Worm (Caenorhabditis elegans) whole organism, L4 larva: ENCODE results near the gene nstp-1.
A peak's percentile ranks its signal among the peaks of the same experiment; 100 is the strongest.

Source experiments
- F10B5.3 ChIP-seq: sonication (generic microtip); optimal IDR thresholded peaks from 2 replicates; lab custom pipeline; 2016; ENCODE audit warnings: mild to moderate bottlenecking, missing genetic modification characterization, missing compliant biosample characterization
- F26F4.8 ChIP-seq: fragments of 200-800 bp; sonication (Bioruptor generic); conservative IDR thresholded peaks from 2 replicates; pipeline ENCODE4 v1.3.6; 2022; ENCODE audit warnings: missing genetic modification characterization, missing compliant biosample characterization
- F37D6.2 ChIP-seq: sonication (generic microtip); optimal IDR thresholded peaks from 2 replicates; lab custom pipeline; 2016; ENCODE audit warnings: mild to moderate bottlenecking, missing genetic modification characterization, missing compliant biosample characterization
- F49E8.2 ChIP-seq: sonication (generic microtip); optimal IDR thresholded peaks from 2 replicates; lab custom pipeline; 2016; ENCODE audit warnings: missing compliant biosample characterization, mild to moderate bottlenecking, missing genetic modification characterization, borderline replicate concordance
- T26A8.4 ChIP-seq: fragments of 200-800 bp; sonication (Bioruptor generic); IDR thresholded peaks from 2 replicates; pipeline ENCODE4 v1.3.6; 2022; ENCODE audit warnings: missing genetic modification characterization, missing compliant biosample characterization
- Y105C5A.15 ChIP-seq: fragments of 200-800 bp; sonication (Bioruptor generic); IDR thresholded peaks from 2 replicates; pipeline ENCODE4 v1.3.6; 2022; ENCODE audit warnings: missing genetic modification characterization, missing compliant biosample characterization
- aha-1 ChIP-seq: fragments of 150-350 bp; peaks from one replicate; lab custom pipeline; 2014; ENCODE audit warnings: missing biosample characterization, missing genetic modification characterization
- ceh-62 ChIP-seq: sonication (generic microtip); optimal IDR thresholded peaks from 2 replicates; lab custom pipeline; 2017; ENCODE audit warnings: missing biosample characterization, missing genetic modification characterization
- ces-1 ChIP-seq: fragments of 150-350 bp; sonication (generic microtip); optimal IDR thresholded peaks from 4 replicates; lab custom pipeline; 2014; ENCODE audit warnings: missing biosample characterization, missing genetic modification reagents, missing genetic modification characterization
- cey-2 ChIP-seq: sonication (generic microtip); optimal IDR thresholded peaks from 3 replicates; lab custom pipeline; 2017; ENCODE audit warnings: missing genetic modification characterization, mild to moderate bottlenecking, missing compliant biosample characterization, antibody characterized with exemption, borderline replicate concordance; ENCODE audit not compliant: insufficient read depth
- daf-16 ChIP-seq, 3 experiments: sonication (generic microtip); optimal IDR thresholded peaks; 2 replicates each; lab custom pipeline; 2016 to 2017; ENCODE audit warnings: missing genetic modification characterization in 3 of 3, missing genetic modification reagents in 3 of 3, mild to moderate bottlenecking in 2 of 3, missing compliant biosample characterization in 2 of 3, missing biosample characterization in 1 of 3, moderate library complexity in 1 of 3
- dmd-9 ChIP-seq: fragments of 200-800 bp; sonication (Bioruptor generic); IDR thresholded peaks from 2 replicates; pipeline ENCODE4 v1.3.6; 2022; ENCODE audit warnings: missing genetic modification reagents, missing genetic modification characterization, missing compliant biosample characterization
- duxl-1 ChIP-seq: sonication (generic microtip); optimal IDR thresholded peaks from 2 replicates; lab custom pipeline; 2016; ENCODE audit warnings: mild to moderate bottlenecking, missing genetic modification characterization, moderate library complexity, missing compliant biosample characterization; ENCODE audit not compliant: poor library complexity
- dve-1 ChIP-seq: sonication (generic microtip); optimal IDR thresholded peaks from 2 replicates; lab custom pipeline; 2017; ENCODE audit warnings: antibody characterized with exemption, mild to moderate bottlenecking, missing genetic modification characterization, missing compliant biosample characterization; ENCODE audit not compliant: insufficient read depth
- fkh-10 ChIP-seq: fragments of 150-350 bp; optimal IDR thresholded peaks from 2 replicates; lab custom pipeline; 2014; ENCODE audit warnings: missing biosample characterization, missing genetic modification reagents, missing genetic modification characterization
- hlh-30 ChIP-seq: sonication (generic microtip); optimal IDR thresholded peaks from 2 replicates; lab custom pipeline; 2017; ENCODE audit warnings: antibody characterized with exemption, mild to moderate bottlenecking, missing genetic modification characterization, missing compliant biosample characterization; ENCODE audit not compliant: insufficient read depth
- madf-5 ChIP-seq, 2 experiments: fragments of 200-800 bp; sonication (Bioruptor generic); IDR thresholded peaks; 2 replicates each; pipeline ENCODE4 v1.3.6; 2022; ENCODE audit warnings: missing compliant biosample characterization in 2 of 2, missing genetic modification characterization in 2 of 2
- madf-9 ChIP-seq: fragments of 200-800 bp; sonication (Bioruptor generic); conservative IDR thresholded peaks from 2 replicates; pipeline ENCODE4 v1.3.6; 2022; ENCODE audit warnings: missing genetic modification reagents, missing genetic modification characterization, missing compliant biosample characterization
- mes-2 ChIP-seq: sonication (generic microtip); optimal IDR thresholded peaks from 2 replicates; lab custom pipeline; 2016; ENCODE audit warnings: missing genotype, mild to moderate bottlenecking, missing genetic modification characterization, missing compliant biosample characterization; ENCODE audit not compliant: poor library complexity, severe bottlenecking
- nhr-28 ChIP-seq: fragments of 150-350 bp; optimal IDR thresholded peaks from 2 replicates; lab custom pipeline; 2014; ENCODE audit warnings: missing biosample characterization, missing genetic modification characterization
- nhr-48 ChIP-seq: sonication (generic microtip); optimal IDR thresholded peaks from 2 replicates; lab custom pipeline; 2016; ENCODE audit warnings: mild to moderate bottlenecking, missing genetic modification characterization, missing compliant biosample characterization
- pha-4 ChIP-seq, 2 experiments: fragments of 150-350 bp in 1 of 2; fragments of 200-800 bp in 1 of 2; sonication (Bioruptor generic) in 1 of 2; IDR thresholded peaks in 1 of 2; optimal IDR thresholded peaks in 1 of 2; 2 replicates each; pipeline versions ENCODE4 v1.3.6 to Lab custom; 2014 to 2022; ENCODE audit warnings: missing genetic modification characterization in 2 of 2, missing genetic modification reagents in 2 of 2, missing biosample characterization in 1 of 2, missing compliant biosample characterization in 1 of 2
- rbr-2 ChIP-seq: sonication (generic microtip); optimal IDR thresholded peaks from 2 replicates; lab custom pipeline; 2016; ENCODE audit warnings: missing genotype, missing genetic modification characterization, missing compliant biosample characterization
- snpc-1.2 ChIP-seq: fragments of 200-800 bp; sonication (Bioruptor generic); IDR thresholded peaks from 2 replicates; pipeline ENCODE4 v1.3.6; 2022; ENCODE audit warnings: missing genetic modification reagents, missing genetic modification characterization, missing compliant biosample characterization
- unc-39 ChIP-seq: sonication (generic microtip); optimal IDR thresholded peaks from 2 replicates; lab custom pipeline; 2017; ENCODE audit warnings: missing biosample characterization, missing genetic modification characterization
- unc-62 ChIP-seq, 3 experiments: fragments of 150-350 bp in 1 of 3; sonication (generic microtip); optimal IDR thresholded peaks in 2 of 3; peaks in 1 of 3; 1 replicate in 1 of 3; 2 replicates in 2 of 3; lab custom pipeline; 2014 to 2017; ENCODE audit warnings: missing biosample characterization in 3 of 3, missing genetic modification characterization in 3 of 3, missing genetic modification reagents in 3 of 3, missing genotype in 1 of 3
- zfp-3 ChIP-seq: fragments of 200-800 bp; sonication (Bioruptor generic); conservative IDR thresholded peaks from 2 replicates; pipeline ENCODE4 v1.3.6; 2022; ENCODE audit warnings: missing genetic modification reagents, missing genetic modification characterization, missing compliant biosample characterization

Gene nstp-1

DNA sequence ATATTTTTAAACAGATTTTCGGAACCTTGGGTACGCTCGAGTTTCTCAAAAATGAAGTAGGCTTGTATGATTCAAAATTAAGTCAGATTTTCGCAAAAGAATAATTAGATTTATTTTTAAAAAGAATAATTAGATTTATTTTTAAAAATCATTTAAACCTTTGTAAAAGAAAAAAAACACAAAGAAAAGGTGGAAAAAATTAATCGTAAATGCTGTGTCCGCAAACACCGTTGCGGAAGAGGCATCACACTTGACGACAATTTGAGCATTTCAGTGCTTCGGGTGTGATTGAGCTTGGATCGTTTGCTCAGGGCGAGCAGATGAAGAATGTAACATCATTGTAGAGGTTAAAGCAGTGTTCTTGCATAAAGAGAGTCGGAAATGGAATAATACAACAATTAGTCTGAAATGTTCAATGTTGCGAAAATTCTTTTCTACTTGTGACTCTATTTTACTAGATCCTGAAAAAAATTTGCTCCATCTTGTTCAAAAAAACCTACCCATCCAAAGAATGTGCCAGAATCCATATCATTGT is 36.6 kb downstream of the nstp-1 start:
- TF ChIP-seq cey-2, result no peak
- TF ChIP-seq unc-62 (GFP tag; optimal IDR thresholded peaks at IDR 0.05 in 1 of 2; lab: Kevin White, UChicago), result peak in 1 of 2 experiments; percentile 72
- no peak for TF ChIP-seq unc-62 (tag; optimal IDR thresholded peaks at IDR 0.05; lab: Kevin White, UChicago)

ce11 chrIV:9032550-9032949 is 47.9 kb downstream of the nstp-1 start, which contains the start of gene C53D6.6:
Gene C53D6.6 (minus strand): TSS chrIV:9032667.
- TF ChIP-seq daf-16 (GFP tag; optimal IDR thresholded peaks at IDR 0.05; lab: Kevin White, UChicago), result no peak
- peak; percentile 68 for TF ChIP-seq daf-16 (tag; optimal IDR thresholded peaks at IDR 0.05; lab: Kevin White, UChicago)
- no peak for TF ChIP-seq nhr-28 (tag; lab: Kevin White, UChicago)
- TF ChIP-seq hlh-30 (tag; lab: Kevin White, UChicago), result no peak
- TF ChIP-seq aha-1 (tag; lab: Kevin White, UChicago), result peak; percentile 26
- TF ChIP-seq duxl-1 (tag; lab: Kevin White, UChicago), result no peak
- no peak for TF ChIP-seq F49E8.2
- no peak for TF ChIP-seq unc-39 (tag; lab: Kevin White, UChicago)
- peak in 1 of 2 experiments; percentile 6 for TF ChIP-seq unc-62 (GFP tag; optimal IDR thresholded peaks at IDR 0.05 in 1 of 2; lab: Kevin White, UChicago)
- no peak for TF ChIP-seq unc-62 (tag; optimal IDR thresholded peaks at IDR 0.05; lab: Kevin White, UChicago)
- no peak for TF ChIP-seq nhr-48 (tag; lab: Kevin White, UChicago)
- no peak for TF ChIP-seq snpc-1.2 (GFP tag; lab: Robert Waterston, UW)
- no peak for TF ChIP-seq dve-1 (tag; lab: Kevin White, UChicago)
- TF ChIP-seq pha-4 (GFP tag; IDR thresholded peaks at IDR 0.05; lab: Robert Waterston, UW), result no peak
- peak; percentile 4 for TF ChIP-seq pha-4 (tag; optimal IDR thresholded peaks at IDR 0.05; lab: Kevin White, UChicago)
- TF ChIP-seq zfp-3 (GFP tag; lab: Robert Waterston, UW), result no peak
- TF ChIP-seq T26A8.4 (GFP tag; lab: Robert Waterston, UW), result no peak
- no peak for TF ChIP-seq madf-9
- no peak for TF ChIP-seq mes-2 (tag; lab: Kevin White, UChicago)
- TF ChIP-seq fkh-10, result no peak
- no peak for TF ChIP-seq F37D6.2 (tag; lab: Kevin White, UChicago)
- TF ChIP-seq madf-5 (GFP tag; IDR thresholded peaks at IDR 0.05; lab: Robert Waterston, UW), result no peak
- TF ChIP-seq Y105C5A.15 (GFP tag; lab: Robert Waterston, UW), result no peak
- TF ChIP-seq dmd-9 (GFP tag; lab: Robert Waterston, UW), result no peak
- no peak for TF ChIP-seq rbr-2 (tag; lab: Kevin White, UChicago)
- no peak for TF ChIP-seq F26F4.8 (GFP tag; lab: Robert Waterston, UW)
- no peak for TF ChIP-seq ceh-62 (tag; lab: Kevin White, UChicago)
- no peak for TF ChIP-seq F10B5.3
- no peak for TF ChIP-seq ces-1 (GFP tag; lab: Kevin White, UChicago)

DNA sequence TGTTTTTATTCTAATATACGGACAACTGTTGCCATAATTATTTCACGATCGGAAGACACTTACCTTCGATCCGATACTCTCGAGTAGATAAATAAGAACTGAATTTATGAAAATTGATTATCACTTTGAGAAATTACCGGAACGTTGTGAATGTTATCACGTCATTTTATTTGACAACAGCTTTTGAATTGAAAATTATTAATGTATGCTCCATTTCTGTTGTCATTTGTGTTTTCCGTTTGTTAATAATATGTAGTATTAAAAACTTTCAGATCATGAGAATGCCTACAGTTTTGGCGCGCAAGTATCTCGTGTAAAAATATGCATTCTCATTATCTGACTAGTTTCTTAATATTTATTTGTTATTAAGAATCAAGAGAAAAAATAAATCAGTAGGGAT is 49.7 kb downstream of the nstp-1 start, which contains the start of gene C53D6.10:
Gene C53D6.10, minus strand, starts transcription at position 101 of the 400 bp plus-strand sequence.
- no peak for TF ChIP-seq unc-39 (tag; lab: Kevin White, UChicago)
